Fruit fly (Drosophila melanogaster) whole organism, embryonic: ENCODE results near the gene msd1.

Experiments used
- Asciz ChIP-seq: fragments of 200-800 bp; sonication (Bioruptor generic); optimal IDR thresholded peaks from 2 replicates; lab custom pipeline; 2017; ENCODE audit warnings: missing biosample characterization, mild to moderate bottlenecking, missing genetic modification characterization, missing genetic modification reagents
- Awh ChIP-seq: fragments of 200-800 bp; sonication (Bioruptor generic); IDR thresholded peaks from 2 replicates; pipeline ENCODE4, ENCODE4 v1.3.6; 2022; ENCODE audit warnings: missing biosample characterization, missing genetic modification characterization
- CG1024 ChIP-seq: fragments of 200-800 bp; sonication (Bioruptor generic); IDR thresholded peaks from 2 replicates; pipeline ENCODE4 v1.3.6; 2022; ENCODE audit warnings: missing biosample characterization, missing genetic modification characterization
- CG11504 ChIP-seq: fragments of 200-800 bp; sonication (Bioruptor generic); optimal IDR thresholded peaks from 3 replicates; lab custom pipeline; 2019; ENCODE audit warnings: missing biosample characterization, mild to moderate bottlenecking, missing genetic modification characterization, moderate library complexity
- CG11696 ChIP-seq: fragments of 200-800 bp; sonication (Bioruptor generic); IDR thresholded peaks from 2 replicates; pipeline ENCODE4 v1.3.6; 2022; ENCODE audit warnings: missing biosample characterization, missing genetic modification characterization
- CG11723 ChIP-seq: fragments of 200-800 bp; sonication (Bioruptor generic); optimal IDR thresholded peaks from 2 replicates; lab custom pipeline; 2017; ENCODE audit warnings: missing biosample characterization, mild to moderate bottlenecking, missing genetic modification characterization
- CG12219 ChIP-seq: fragments of 200-800 bp; sonication (Bioruptor generic); optimal IDR thresholded peaks from 3 replicates; lab custom pipeline; 2018; ENCODE audit warnings: missing biosample characterization, mild to moderate bottlenecking, missing genetic modification characterization
- CG12236 ChIP-seq: fragments of 200-800 bp; sonication (Bioruptor generic); optimal IDR thresholded peaks from 2 replicates; lab custom pipeline; 2016; ENCODE audit warnings: missing biosample characterization, missing genetic modification characterization
- CG12769 ChIP-seq: fragments of 200-800 bp; sonication (Bioruptor generic); optimal IDR thresholded peaks from 2 replicates; lab custom pipeline; 2019; ENCODE audit warnings: missing biosample characterization, mild to moderate bottlenecking, missing genetic modification characterization, moderate library complexity
- CG13894 ChIP-seq: fragments of 200-800 bp; sonication (Bioruptor generic); optimal IDR thresholded peaks from 3 replicates; lab custom pipeline; 2018; ENCODE audit warnings: missing biosample characterization, mild to moderate bottlenecking, missing genetic modification characterization, moderate library complexity
- CG16779 ChIP-seq: fragments of 200-800 bp; sonication (Bioruptor generic); IDR thresholded peaks from 2 replicates; pipeline ENCODE4 v1.3.6; 2022; ENCODE audit warnings: missing biosample characterization, missing genetic modification characterization
- CG16863 ChIP-seq: fragments of 200-800 bp; sonication (Bioruptor generic); optimal IDR thresholded peaks from 3 replicates; lab custom pipeline; 2016; ENCODE audit warnings: missing biosample characterization, missing genetic modification characterization
- CG18262 ChIP-seq: fragments of 200-800 bp; optimal IDR thresholded peaks from 3 replicates; lab custom pipeline; 2019; ENCODE audit warnings: missing biosample characterization, mild to moderate bottlenecking, missing genetic modification characterization, moderate library complexity
- CG2889 ChIP-seq: fragments of 200-800 bp; sonication (Bioruptor generic); IDR thresholded peaks from 3 replicates; pipeline ENCODE4 v1.3.6; 2022; ENCODE audit warnings: missing biosample characterization, missing genetic modification characterization
- CG30403 ChIP-seq: fragments of 200-800 bp; sonication (Bioruptor generic); optimal IDR thresholded peaks from 3 replicates; lab custom pipeline; 2016; ENCODE audit warnings: missing biosample characterization, missing genetic modification characterization
- CG3726 ChIP-seq: fragments of 200-800 bp; sonication (Bioruptor generic); IDR thresholded peaks from 3 replicates; pipeline ENCODE4, ENCODE4 v1.3.6; 2022; ENCODE audit warnings: missing biosample characterization, missing genetic modification characterization
- CG4282 ChIP-seq: fragments of 200-800 bp; sonication (Bioruptor generic); optimal IDR thresholded peaks from 2 replicates; lab custom pipeline; 2016; ENCODE audit warnings: missing biosample characterization, missing genetic modification characterization
- CG4424 ChIP-seq: fragments of 200-800 bp; sonication (Bioruptor generic); optimal IDR thresholded peaks from 3 replicates; lab custom pipeline; 2016; ENCODE audit warnings: missing biosample characterization, missing genetic modification characterization
- CG5245 ChIP-seq: fragments of 200-800 bp; sonication (Bioruptor generic); optimal IDR thresholded peaks from 3 replicates; lab custom pipeline; 2016; ENCODE audit warnings: missing biosample characterization, missing genetic modification characterization
- CG5953 ChIP-seq: fragments of 200-800 bp; sonication (Bioruptor generic); IDR thresholded peaks from 2 replicates; pipeline ENCODE4 v1.3.6; 2022; ENCODE audit warnings: missing biosample characterization, missing genetic modification characterization
- CG6683 ChIP-seq: fragments of 200-800 bp; sonication (Bioruptor generic); optimal IDR thresholded peaks from 2 replicates; lab custom pipeline; 2017; ENCODE audit warnings: missing biosample characterization, mild to moderate bottlenecking, missing genetic modification characterization, missing genetic modification reagents
- CG8281 ChIP-seq: fragments of 200-800 bp; sonication (Bioruptor generic); optimal IDR thresholded peaks from 2 replicates; lab custom pipeline; 2018; ENCODE audit warnings: missing biosample characterization, mild to moderate bottlenecking, missing genetic modification characterization, moderate library complexity
- CG8388 ChIP-seq: fragments of 200-800 bp; sonication (Bioruptor generic); optimal IDR thresholded peaks from 2 replicates; lab custom pipeline; 2019; ENCODE audit warnings: missing biosample characterization, mild to moderate bottlenecking, missing genetic modification characterization, moderate library complexity
- CG8944 ChIP-seq: fragments of 200-800 bp; sonication (Bioruptor generic); optimal IDR thresholded peaks from 3 replicates; lab custom pipeline; 2016; ENCODE audit warnings: missing biosample characterization, missing genetic modification characterization
- CkIIα-i1 ChIP-seq: fragments of 200-800 bp; sonication (Bioruptor generic); IDR thresholded peaks from 2 replicates; pipeline ENCODE4 v1.3.6; 2022; ENCODE audit warnings: missing biosample characterization, missing genetic modification characterization
- D19A ChIP-seq: fragments of 200-800 bp; optimal IDR thresholded peaks from 3 replicates; lab custom pipeline; 2019; ENCODE audit warnings: missing biosample characterization, mild to moderate bottlenecking, missing genetic modification characterization, moderate library complexity
- Dek ChIP-seq: fragments of 200-800 bp; sonication (Bioruptor generic); optimal IDR thresholded peaks from 3 replicates; lab custom pipeline; 2019; ENCODE audit warnings: missing biosample characterization, mild to moderate bottlenecking, missing genetic modification characterization, moderate library complexity
- E2f1 ChIP-seq: fragments of 200-800 bp; sonication (Bioruptor generic); IDR thresholded peaks from 2 replicates; pipeline ENCODE4 v1.3.6; 2022; ENCODE audit warnings: missing biosample characterization, missing genetic modification characterization
- Eip74EF ChIP-seq, 2 experiments: fragments of 200-800 bp in 1 of 2; fragments of >200 bp in 1 of 2; sonication (Bioruptor generic) in 1 of 2; optimal IDR thresholded peaks; 2 replicates each; lab custom pipeline; 2017 to 2019; ENCODE audit warnings: missing biosample characterization in 2 of 2, missing genetic modification characterization in 2 of 2, mild to moderate bottlenecking in 1 of 2, moderate library complexity in 1 of 2
- Ets65A ChIP-seq: fragments of 200-800 bp; sonication (Bioruptor generic); peaks from one replicate; lab custom pipeline; 2016; ENCODE audit warnings: missing biosample characterization, missing genetic modification characterization
- Hand ChIP-seq: fragments of 200-800 bp; sonication (Bioruptor generic); optimal IDR thresholded peaks from 2 replicates; lab custom pipeline; 2017; ENCODE audit warnings: mild to moderate bottlenecking, missing biosample characterization, missing genetic modification reagents, missing genetic modification characterization
- HmgD ChIP-seq: fragments of 200-800 bp; sonication (Bioruptor generic); optimal IDR thresholded peaks from 3 replicates; lab custom pipeline; 2016; ENCODE audit warnings: missing biosample characterization, missing genetic modification characterization
- Hr3 ChIP-seq: fragments of 200-800 bp; sonication (Bioruptor generic); optimal IDR thresholded peaks from 3 replicates; lab custom pipeline; 2016; ENCODE audit warnings: missing biosample characterization, missing genetic modification characterization
- Hr78 ChIP-seq, 2 experiments: fragments of 200-800 bp in 1 of 2; fragments of >200 bp in 1 of 2; sonication (Bioruptor generic) in 1 of 2; optimal IDR thresholded peaks; 2 replicates each; lab custom pipeline; 2017 to 2019; ENCODE audit warnings: missing biosample characterization in 2 of 2, missing genetic modification characterization in 2 of 2, mild to moderate bottlenecking in 1 of 2, moderate library complexity in 1 of 2
- Sox100B ChIP-seq: fragments of 200-800 bp; sonication (Bioruptor generic); optimal IDR thresholded peaks from 3 replicates; lab custom pipeline; 2018; ENCODE audit warnings: missing biosample characterization, mild to moderate bottlenecking, missing genetic modification characterization
- cas ChIP-seq: fragments of 200-800 bp; sonication (Bioruptor generic); IDR thresholded peaks from 2 replicates; pipeline ENCODE4 v1.3.6; 2022; ENCODE audit warnings: missing biosample characterization, missing genetic modification characterization
- cg ChIP-seq: fragments of 200-800 bp; sonication (Bioruptor generic); optimal IDR thresholded peaks from 3 replicates; lab custom pipeline; 2019; ENCODE audit warnings: missing biosample characterization, mild to moderate bottlenecking, missing genetic modification characterization, moderate library complexity
- ems ChIP-seq: fragments of 200-800 bp; sonication (Bioruptor generic); optimal IDR thresholded peaks from 3 replicates; lab custom pipeline; 2016; ENCODE audit warnings: missing biosample characterization, missing genetic modification characterization
- kah ChIP-seq: fragments of 200-800 bp; sonication (Bioruptor generic); optimal IDR thresholded peaks from 2 replicates; lab custom pipeline; 2018; ENCODE audit warnings: missing biosample characterization, mild to moderate bottlenecking, missing genetic modification characterization
- lab ChIP-seq: fragments of 200-800 bp; sonication (Bioruptor generic); optimal IDR thresholded peaks from 3 replicates; lab custom pipeline; 2017; ENCODE audit warnings: missing biosample characterization, missing genetic modification characterization, mild to moderate bottlenecking, moderate library complexity, missing genetic modification reagents
- lola ChIP-seq, 3 experiments: fragments of >200 bp in 2 of 3; fragments of 200-800 bp in 1 of 3; sonication (Bioruptor generic) in 1 of 3; optimal IDR thresholded peaks; 2 replicates each; lab custom pipeline; 2017 to 2019; ENCODE audit warnings: missing biosample characterization in 3 of 3, missing genetic modification characterization in 3 of 3, mild to moderate bottlenecking in 1 of 3, moderate library complexity in 1 of 3
- nom ChIP-seq: fragments of 200-800 bp; sonication (Bioruptor generic); optimal IDR thresholded peaks from 2 replicates; lab custom pipeline; 2017; ENCODE audit warnings: missing biosample characterization, missing genetic modification characterization, mild to moderate bottlenecking, moderate library complexity, missing genetic modification reagents
- odd ChIP-seq: fragments of 200-800 bp; sonication (Bioruptor generic); optimal IDR thresholded peaks from 2 replicates; lab custom pipeline; 2017; ENCODE audit warnings: missing biosample characterization, mild to moderate bottlenecking, missing genetic modification characterization
- p53 ChIP-seq: fragments of 200-800 bp; sonication (Bioruptor generic); optimal IDR thresholded peaks from 2 replicates; lab custom pipeline; 2016; ENCODE audit warnings: missing biosample characterization, missing genetic modification characterization
- pros ChIP-seq: fragments of 200-800 bp; sonication (Bioruptor generic); optimal IDR thresholded peaks from 3 replicates; lab custom pipeline; 2019; ENCODE audit warnings: missing biosample characterization, mild to moderate bottlenecking, missing genetic modification characterization, moderate library complexity
- pum ChIP-seq: fragments of 200-800 bp; sonication (Bioruptor generic); optimal IDR thresholded peaks from 2 replicates; lab custom pipeline; 2016; ENCODE audit warnings: missing biosample characterization, missing genetic modification characterization
- run ChIP-seq: fragments of 200-800 bp; sonication (Bioruptor generic); optimal IDR thresholded peaks from 3 replicates; lab custom pipeline; 2018; ENCODE audit warnings: missing biosample characterization, mild to moderate bottlenecking, missing genetic modification characterization
- shn ChIP-seq: fragments of 200-800 bp; sonication (Bioruptor generic); optimal IDR thresholded peaks from 3 replicates; lab custom pipeline; 2016; ENCODE audit warnings: missing biosample characterization, missing genetic modification characterization
- sisA ChIP-seq: fragments of 200-800 bp; sonication (Bioruptor generic); IDR thresholded peaks from 2 replicates; pipeline ENCODE4 v1.3.6; 2022; ENCODE audit warnings: missing biosample characterization, missing genetic modification characterization
- slbo ChIP-seq: fragments of 200-800 bp; sonication (Bioruptor generic); IDR thresholded peaks from 2 replicates; pipeline ENCODE4 v1.3.6; 2022; ENCODE audit warnings: missing biosample characterization, missing genetic modification characterization
- tx ChIP-seq: fragments of 200-800 bp; sonication (Bioruptor generic); optimal IDR thresholded peaks from 2 replicates; lab custom pipeline; 2016; ENCODE audit warnings: missing biosample characterization, missing genetic modification characterization

Gene msd1

DNA sequence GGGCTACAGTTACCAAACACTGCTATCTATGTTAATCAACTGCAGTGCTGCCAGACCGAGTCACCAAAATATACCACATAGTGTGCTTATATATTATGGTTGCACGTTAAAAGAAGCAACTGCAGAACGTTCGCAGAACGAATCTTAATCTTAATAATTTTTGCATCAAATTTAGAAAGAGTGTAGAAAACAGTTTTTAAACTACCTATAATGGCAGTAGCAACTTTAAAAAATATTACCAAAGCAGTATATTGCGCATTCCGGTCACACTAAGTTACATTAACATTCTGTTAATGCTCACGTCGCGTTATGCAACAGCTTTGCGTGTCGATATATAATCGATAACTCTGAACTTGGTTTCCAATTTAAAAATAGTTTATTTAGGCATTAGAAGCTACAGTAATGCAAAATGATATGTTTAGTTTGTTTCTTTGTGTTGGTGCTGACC lies 10.6 kb downstream of the msd1 start, which contains the start of gene indra (continued):
- no peak for TF ChIP-seq HmgD (GFP tag; lab: Kevin White, UChicago)
- TF ChIP-seq Hand (GFP tag; lab: Kevin White, UChicago) = no peak
- TF ChIP-seq CG4282 (GFP tag; lab: Kevin White, UChicago) = no peak
- TF ChIP-seq CkIIα-i1 (GFP tag; lab: Robert Waterston, UW) = no peak
- TF ChIP-seq CG6683 (GFP tag; lab: Kevin White, UChicago) = no peak
- TF ChIP-seq CG4424 (GFP tag; lab: Kevin White, UChicago) = peak; percentile 6
- peak in 1 of 3 experiments; percentile 53 for TF ChIP-seq lola (GFP tag; optimal IDR thresholded peaks at IDR 0.05; lab: Kevin White, UChicago)
- TF ChIP-seq CG8281 (tag; lab: Kevin White, UChicago) = no peak
- TF ChIP-seq tx = peak; percentile 45
- no peak for TF ChIP-seq pros (GFP tag; lab: Kevin White, UChicago)
- no peak for TF ChIP-seq CG11504 (tag; lab: Kevin White, UChicago)
- no peak for TF ChIP-seq Awh (GFP tag; lab: Robert Waterston, UW)
- peak; percentile 37 for TF ChIP-seq CG5245 (GFP tag; lab: Kevin White, UChicago)
- TF ChIP-seq CG16779 (GFP tag; lab: Robert Waterston, UW) = no peak
- no peak for TF ChIP-seq lab (GFP tag; lab: Kevin White, UChicago)
- no peak for TF ChIP-seq run (tag; lab: Kevin White, UChicago)
- no peak for TF ChIP-seq cg (GFP tag; lab: Kevin White, UChicago)
- no peak for TF ChIP-seq CG8388 (GFP tag; lab: Kevin White, UChicago)
- TF ChIP-seq kah (GFP tag; lab: Kevin White, UChicago) = no peak
- peak; percentile 68 for TF ChIP-seq shn (GFP tag; lab: Kevin White, UChicago)
- TF ChIP-seq CG5953 (GFP tag; lab: Robert Waterston, UW) = no peak
- peak; percentile 56 for TF ChIP-seq CG8944 (GFP tag; lab: Kevin White, UChicago)
- TF ChIP-seq CG12236 (GFP tag; lab: Kevin White, UChicago) = peak; percentile 46
- peak; percentile 56; the same call in 1 of the 2 replicates for TF ChIP-seq cas
- TF ChIP-seq ems (GFP tag; lab: Kevin White, UChicago) = peak; percentile 63
- no peak for TF ChIP-seq CG11723 (GFP tag; lab: Kevin White, UChicago)
- TF ChIP-seq CG30403 = peak; percentile 71
- TF ChIP-seq CG1024 (GFP tag; lab: Robert Waterston, UW) = no peak
- TF ChIP-seq Asciz = no peak
- TF ChIP-seq CG3726 = no peak
- TF ChIP-seq pum = peak; percentile 9
- no peak for TF ChIP-seq sisA (GFP tag; lab: Robert Waterston, UW)
- no peak for TF ChIP-seq E2f1 (GFP tag; lab: Robert Waterston, UW)
- no peak for TF ChIP-seq odd (GFP tag; lab: Kevin White, UChicago)
- TF ChIP-seq p53 (GFP tag; lab: Kevin White, UChicago) = no peak
- TF ChIP-seq Ets65A (GFP tag; lab: Kevin White, UChicago) = peak; percentile 85
- TF ChIP-seq Hr3 (GFP tag; lab: Kevin White, UChicago) = peak; percentile 53
- TF ChIP-seq Sox100B (GFP tag; lab: Kevin White, UChicago) = no peak
- TF ChIP-seq D19A (tag; lab: Kevin White, UChicago) = no peak
- no peak for TF ChIP-seq CG12769 (tag; lab: Kevin White, UChicago)
- 0 out of 3 replicates have a peak, but pooled peaks have one; percentile 21 for TF ChIP-seq CG2889 (GFP tag; lab: Robert Waterston, UW)
- TF ChIP-seq Dek (tag; lab: Kevin White, UChicago) = no peak
- no peak for TF ChIP-seq Eip74EF (GFP tag; optimal IDR thresholded peaks at IDR 0.05; lab: Kevin White, UChicago)
- no peak for TF ChIP-seq CG13894 (tag; lab: Kevin White, UChicago)
- TF ChIP-seq CG12219 (GFP tag; lab: Kevin White, UChicago) = no peak
- TF ChIP-seq CG18262 = peak; percentile 45
- no peak for TF ChIP-seq Hr78 (GFP tag; optimal IDR thresholded peaks at IDR 0.05; lab: Kevin White, UChicago)
- TF ChIP-seq nom (GFP tag; lab: Kevin White, UChicago) = no peak
- peak; percentile 59 for TF ChIP-seq slbo (GFP tag; lab: Robert Waterston, UW)
- TF ChIP-seq CG11696 = no peak
- peak; percentile 20 for TF ChIP-seq CG16863 (GFP tag; lab: Kevin White, UChicago)
